Worm (Caenorhabditis elegans): ENCODE measurements around the gene R05H10.3.

DNA sequence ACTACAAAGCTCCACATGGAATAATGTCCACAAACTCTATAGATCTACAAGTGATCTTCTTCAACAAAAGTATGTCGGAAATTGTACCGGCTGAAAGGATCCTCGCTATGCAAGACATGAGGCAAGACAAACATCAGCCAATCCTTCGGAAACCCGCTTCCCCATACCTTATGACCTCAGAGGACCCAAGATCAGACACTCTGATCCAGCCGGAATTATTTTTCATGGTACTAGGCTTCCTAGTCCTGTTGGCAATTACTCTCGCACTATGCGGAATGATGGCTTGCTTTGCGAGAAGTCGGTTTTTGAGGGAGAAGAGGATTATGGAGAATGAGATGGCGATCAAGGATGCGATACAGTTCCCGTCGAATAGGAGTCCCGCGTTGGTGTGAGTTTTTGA lies 19.8 kb upstream of the R05H10.3 start:
- no peak for TF ChIP-seq skn-1 (tag; optimal IDR thresholded peaks at IDR 0.05)
- TF ChIP-seq unc-62 (GFP tag; optimal IDR thresholded peaks at IDR 0.05) = no peak
- no peak for TF ChIP-seq ama-1 (optimal IDR thresholded peaks at IDR 0.05)
- no peak for TF ChIP-seq nhr-25 (tag; optimal IDR thresholded peaks at IDR 0.05)
- no peak for TF ChIP-seq elt-1 (tag; optimal IDR thresholded peaks at IDR 0.05)
- TF ChIP-seq nhr-76 (tag; optimal IDR thresholded peaks at IDR 0.05) = no peak
- TF ChIP-seq pqm-1 (tag; optimal IDR thresholded peaks at IDR 0.05) = no peak
- no peak for TF ChIP-seq unc-39 (tag; optimal IDR thresholded peaks at IDR 0.05)
- no peak for TF ChIP-seq ztf-11 (tag; optimal IDR thresholded peaks at IDR 0.05)
- TF ChIP-seq snpc-4 (tag; optimal IDR thresholded peaks at IDR 0.05) = no peak
- TF ChIP-seq mdl-1 (tag; optimal IDR thresholded peaks at IDR 0.05) = no peak
- TF ChIP-seq eor-1 (tag; optimal IDR thresholded peaks at IDR 0.05) = no peak
- TF ChIP-seq fos-1 (tag; optimal IDR thresholded peaks at IDR 0.05) = no peak
